Fruit fly (Drosophila melanogaster) whole organism, embryonic: ENCODE results near the gene blot.

Experiments
- CG11085 ChIP-seq: fragments of 200-800 bp; sonication (Bioruptor generic); IDR thresholded peaks from 2 replicates; pipeline ENCODE4 v1.3.6; 2022; ENCODE audit warnings: missing biosample characterization, missing genetic modification characterization
- CG11504 ChIP-seq: fragments of 200-800 bp; sonication (Bioruptor generic); optimal IDR thresholded peaks from 3 replicates; lab custom pipeline; 2019; ENCODE audit warnings: missing biosample characterization, mild to moderate bottlenecking, missing genetic modification characterization, moderate library complexity
- CG12299 ChIP-seq: fragments of 200-800 bp; sonication (Bioruptor generic); optimal IDR thresholded peaks from 2 replicates; lab custom pipeline; 2018; ENCODE audit warnings: missing biosample characterization, mild to moderate bottlenecking, missing genetic modification characterization
- CG1603 ChIP-seq: fragments of 200-800 bp; sonication (Bioruptor generic); optimal IDR thresholded peaks from 2 replicates; lab custom pipeline; 2019; ENCODE audit warnings: missing biosample characterization, mild to moderate bottlenecking, missing genetic modification characterization, moderate library complexity
- CG16863 ChIP-seq: fragments of 200-800 bp; sonication (Bioruptor generic); optimal IDR thresholded peaks from 3 replicates; lab custom pipeline; 2016; ENCODE audit warnings: missing biosample characterization, missing genetic modification characterization
- CG17328 ChIP-seq: fragments of 200-800 bp; sonication (Bioruptor generic); IDR thresholded peaks from 2 replicates; pipeline ENCODE4 v1.3.6; 2022; ENCODE audit warnings: missing biosample characterization, missing genetic modification characterization
- CG42726 ChIP-seq: fragments of 200-800 bp; sonication (Bioruptor generic); IDR thresholded peaks from 2 replicates; pipeline ENCODE4 v1.3.6; 2022; ENCODE audit warnings: missing biosample characterization, missing genetic modification characterization; ENCODE audit not compliant: partially characterized antibody
- CG8924 ChIP-seq: fragments of 200-800 bp; optimal IDR thresholded peaks from 3 replicates; lab custom pipeline; 2019; ENCODE audit warnings: missing biosample characterization, mild to moderate bottlenecking, missing genetic modification characterization, moderate library complexity
- CG9609 ChIP-seq: fragments of 200-800 bp; sonication (Bioruptor generic); optimal IDR thresholded peaks from 3 replicates; lab custom pipeline; 2016; ENCODE audit warnings: missing biosample characterization, missing genetic modification characterization
- CG9797 ChIP-seq: fragments of 200-800 bp; sonication (Bioruptor generic); optimal IDR thresholded peaks from 3 replicates; lab custom pipeline; 2018; ENCODE audit warnings: missing biosample characterization, mild to moderate bottlenecking, missing genetic modification characterization
- Elba2 ChIP-seq: fragments of 200-800 bp; sonication (Bioruptor generic); optimal IDR thresholded peaks from 3 replicates; lab custom pipeline; 2016; ENCODE audit warnings: missing biosample characterization, missing genetic modification characterization
- Kr ChIP-seq: fragments of 200-800 bp; sonication (Bioruptor generic); optimal IDR thresholded peaks from 2 replicates; lab custom pipeline; 2017; ENCODE audit warnings: missing biosample characterization, mild to moderate bottlenecking, missing genetic modification characterization
- Lim3 ChIP-seq: fragments of 200-800 bp; sonication (Bioruptor generic); IDR thresholded peaks from 2 replicates; pipeline ENCODE4 v1.3.6; 2022; ENCODE audit warnings: missing biosample characterization, missing genetic modification characterization
- MBD-R2 ChIP-seq: fragments of 200-800 bp; sonication (Bioruptor generic); IDR thresholded peaks from 2 replicates; pipeline ENCODE4 v1.3.6; 2022; ENCODE audit warnings: missing biosample characterization, missing genetic modification characterization
- PHDP ChIP-seq: fragments of 200-800 bp; sonication (Bioruptor generic); optimal IDR thresholded peaks from 3 replicates; lab custom pipeline; 2018; ENCODE audit warnings: missing biosample characterization, mild to moderate bottlenecking, missing genetic modification characterization, moderate library complexity
- Pdp1 ChIP-seq, 2 experiments: fragments of 200-800 bp; sonication (Bioruptor generic); optimal IDR thresholded peaks; 3 replicates each; lab custom pipeline; 2016; ENCODE audit warnings: missing biosample characterization in 2 of 2, missing genetic modification characterization in 2 of 2, mild to moderate bottlenecking in 1 of 2, moderate library complexity in 1 of 2
- Sox102F ChIP-seq: fragments of 200-800 bp; sonication (Bioruptor generic); optimal IDR thresholded peaks from 2 replicates; lab custom pipeline; 2018; ENCODE audit warnings: missing biosample characterization, mild to moderate bottlenecking, missing genetic modification characterization, moderate library complexity
- Spps ChIP-seq: fragments of 200-800 bp; sonication (Bioruptor generic); optimal IDR thresholded peaks from 2 replicates; lab custom pipeline; 2018; ENCODE audit warnings: missing biosample characterization, mild to moderate bottlenecking, missing genetic modification characterization
- Trl ChIP-seq, 3 experiments: fragments of >200 bp in 2 of 3; fragments of 200-800 bp in 1 of 3; sonication (Bioruptor generic) in 1 of 3; optimal IDR thresholded peaks; 2 replicates in 1 of 3; 3 replicates in 2 of 3; lab custom pipeline; 2016 to 2017; ENCODE audit warnings: missing biosample characterization in 1 of 3, missing genetic modification characterization in 1 of 3
- abd-A ChIP-seq: fragments of 200-800 bp; sonication (Bioruptor generic); optimal IDR thresholded peaks from 3 replicates; lab custom pipeline; 2019; ENCODE audit warnings: missing biosample characterization, mild to moderate bottlenecking, missing genetic modification characterization, moderate library complexity
- bigmax ChIP-seq: fragments of 200-800 bp; sonication (Bioruptor generic); optimal IDR thresholded peaks from 2 replicates; lab custom pipeline; 2018; ENCODE audit warnings: missing biosample characterization, mild to moderate bottlenecking, missing genetic modification characterization
- bsh ChIP-seq, 2 experiments: fragments of 200-800 bp; sonication (Bioruptor generic); optimal IDR thresholded peaks; 2 replicates each; lab custom pipeline; 2017 to 2018; ENCODE audit warnings: mild to moderate bottlenecking in 2 of 2, missing biosample characterization in 2 of 2, missing genetic modification characterization in 2 of 2, moderate library complexity in 1 of 2
- chinmo ChIP-seq: fragments of 200-800 bp; sonication (Bioruptor generic); IDR thresholded peaks from 4 replicates; pipeline ENCODE4 v1.3.6; 2022; ENCODE audit warnings: missing biosample characterization, missing genetic modification characterization; ENCODE audit not compliant: partially characterized antibody
- chn ChIP-seq: fragments of 200-800 bp; sonication (Bioruptor generic); optimal IDR thresholded peaks from 2 replicates; lab custom pipeline; 2016; ENCODE audit warnings: missing biosample characterization, missing genetic modification characterization
- corto ChIP-seq: fragments of 200-800 bp; sonication (Bioruptor generic); optimal IDR thresholded peaks from 2 replicates; lab custom pipeline; 2016; ENCODE audit warnings: missing biosample characterization, mild to moderate bottlenecking, missing genetic modification characterization, moderate library complexity
- crol ChIP-seq: fragments of 200-800 bp; sonication (Bioruptor generic); IDR thresholded peaks from 2 replicates; pipeline ENCODE4 v1.3.6; 2022; ENCODE audit warnings: missing biosample characterization, missing genetic modification characterization
- dati ChIP-seq: fragments of 200-800 bp; sonication (Bioruptor generic); IDR thresholded peaks from 2 replicates; pipeline ENCODE4 v1.3.6; 2022; ENCODE audit warnings: missing biosample characterization, missing genetic modification characterization
- fu2 ChIP-seq: fragments of 200-800 bp; sonication (Bioruptor generic); optimal IDR thresholded peaks from 2 replicates; lab custom pipeline; 2016; ENCODE audit warnings: missing biosample characterization, missing genetic modification characterization
- gcm2 ChIP-seq: fragments of 200-800 bp; sonication (Bioruptor generic); optimal IDR thresholded peaks from 2 replicates; lab custom pipeline; 2016; ENCODE audit warnings: missing biosample characterization, missing genetic modification characterization
- gsb-n ChIP-seq: fragments of 200-800 bp; sonication (Bioruptor generic); optimal IDR thresholded peaks from 3 replicates; lab custom pipeline; 2018; ENCODE audit warnings: missing biosample characterization, mild to moderate bottlenecking, missing genetic modification characterization
- gt ChIP-seq: fragments of 200-800 bp; sonication (Bioruptor generic); IDR thresholded peaks from 2 replicates; pipeline ENCODE4 v1.3.6; 2022; ENCODE audit warnings: missing biosample characterization, missing genetic modification characterization
- kni ChIP-seq: fragments of 200-800 bp; sonication (Bioruptor generic); optimal IDR thresholded peaks from 3 replicates; lab custom pipeline; 2017; ENCODE audit warnings: mild to moderate bottlenecking, missing biosample characterization, missing genetic modification reagents, missing genetic modification characterization
- lilli ChIP-seq: fragments of 200-800 bp; sonication (Bioruptor generic); optimal IDR thresholded peaks from 3 replicates; lab custom pipeline; 2016; ENCODE audit warnings: missing biosample characterization, missing genetic modification characterization
- lov ChIP-seq, 2 experiments: fragments of 200-800 bp in 1 of 2; fragments of >200 bp in 1 of 2; sonication (Bioruptor generic) in 1 of 2; IDR thresholded peaks in 1 of 2; optimal IDR thresholded peaks in 1 of 2; 2 replicates in 1 of 2; 3 replicates in 1 of 2; pipeline versions ENCODE4 v1.3.6 to Lab custom; 2017 to 2022; ENCODE audit warnings: missing biosample characterization in 1 of 2, missing genetic modification characterization in 1 of 2
- mirr ChIP-seq: fragments of 200-800 bp; sonication (Bioruptor generic); optimal IDR thresholded peaks from 3 replicates; lab custom pipeline; 2018; ENCODE audit warnings: missing biosample characterization, mild to moderate bottlenecking, missing genetic modification characterization
- mld ChIP-seq: fragments of 200-800 bp; sonication (Bioruptor generic); IDR thresholded peaks from 3 replicates; pipeline ENCODE4 v1.3.6; 2022; ENCODE audit warnings: missing biosample characterization, missing genetic modification characterization; ENCODE audit not compliant: partially characterized antibody
- nmo ChIP-seq: fragments of 200-800 bp; sonication (Bioruptor generic); optimal IDR thresholded peaks from 2 replicates; lab custom pipeline; 2018; ENCODE audit warnings: missing biosample characterization, mild to moderate bottlenecking, missing genetic modification characterization, moderate library complexity
- nom ChIP-seq: fragments of 200-800 bp; sonication (Bioruptor generic); optimal IDR thresholded peaks from 2 replicates; lab custom pipeline; 2017; ENCODE audit warnings: missing biosample characterization, missing genetic modification characterization, mild to moderate bottlenecking, moderate library complexity, missing genetic modification reagents
- oc ChIP-seq: fragments of 200-800 bp; sonication (Bioruptor generic); optimal IDR thresholded peaks from 2 replicates; lab custom pipeline; 2018; ENCODE audit warnings: missing biosample characterization, mild to moderate bottlenecking, missing genetic modification characterization, moderate library complexity
- pzg ChIP-seq: fragments of 200-800 bp; sonication (Bioruptor generic); optimal IDR thresholded peaks from 3 replicates; lab custom pipeline; 2018; ENCODE audit warnings: missing biosample characterization, mild to moderate bottlenecking, missing genetic modification characterization, moderate library complexity
- row ChIP-seq: fragments of 200-800 bp; sonication (Bioruptor generic); IDR thresholded peaks from 3 replicates; pipeline ENCODE4 v1.3.6; 2022; ENCODE audit warnings: missing biosample characterization, missing genetic modification characterization
- schlank ChIP-seq: fragments of 200-800 bp; sonication (Bioruptor generic); optimal IDR thresholded peaks from 2 replicates; lab custom pipeline; 2018; ENCODE audit warnings: missing biosample characterization, mild to moderate bottlenecking, missing genetic modification characterization
- sd ChIP-seq: fragments of 200-800 bp; sonication (Bioruptor generic); optimal IDR thresholded peaks from 3 replicates; lab custom pipeline; 2018; ENCODE audit warnings: missing biosample characterization, mild to moderate bottlenecking, missing genetic modification characterization, moderate library complexity
- sens ChIP-seq: fragments of 200-800 bp; sonication (Bioruptor generic); peaks from one replicate; lab custom pipeline; 2016; ENCODE audit warnings: missing biosample characterization, missing genetic modification characterization
- seq ChIP-seq: fragments of 200-800 bp; sonication (Bioruptor generic); IDR thresholded peaks from 2 replicates; pipeline ENCODE4 v1.3.6; 2022; ENCODE audit warnings: missing biosample characterization, missing genetic modification characterization
- shn ChIP-seq: fragments of 200-800 bp; sonication (Bioruptor generic); optimal IDR thresholded peaks from 3 replicates; lab custom pipeline; 2016; ENCODE audit warnings: missing biosample characterization, missing genetic modification characterization
- toy ChIP-seq: fragments of 200-800 bp; sonication (Bioruptor generic); IDR thresholded peaks from 2 replicates; pipeline ENCODE4 v1.3.6; 2022; ENCODE audit warnings: missing biosample characterization, missing genetic modification characterization
- usp ChIP-seq: fragments of >200 bp; optimal IDR thresholded peaks from 2 replicates; lab custom pipeline; 2017; ENCODE audit warnings: missing biosample characterization, missing genetic modification characterization
- zen ChIP-seq: fragments of 200-800 bp; sonication (Bioruptor generic); optimal IDR thresholded peaks from 3 replicates; lab custom pipeline; 2018; ENCODE audit warnings: missing biosample characterization, mild to moderate bottlenecking, missing genetic modification characterization, moderate library complexity

The blot gene

dm6 chr3L:17374956-17375621 lies 46.2 kb downstream of the blot start (continued):
- TF ChIP-seq nmo (GFP tag; lab: Kevin White, UChicago) (peak; percentile 15), MBD-R2 (no peak), CG17328 (GFP tag; lab: Robert Waterston, UW) (no peak), bigmax (no peak), row (GFP tag; lab: Robert Waterston, UW) (peak; percentile 41; the same call in 2 of the 3 replicates), Trl (optimal IDR thresholded peaks at IDR 0.05; lab: Kevin White, UChicago) (no peak), Trl (GFP tag; optimal IDR thresholded peaks at IDR 0.05; lab: Kevin White, UChicago) (no peak), gcm2 (GFP tag; lab: Kevin White, UChicago) (no peak), Elba2 (no peak), gt (GFP tag; lab: Robert Waterston, UW) (no peak), mirr (no peak), fu2 (no peak), lilli (no peak), pzg (GFP tag; lab: Kevin White, UChicago) (no peak), CG42726 (GFP tag; lab: Robert Waterston, UW) (no peak), crol (GFP tag; lab: Robert Waterston, UW) (peak; percentile 49), Sox102F (GFP tag; lab: Kevin White, UChicago) (peak; percentile 1), dati (no peak), shn (GFP tag; lab: Kevin White, UChicago) (no peak), usp (GFP tag; lab: Kevin White, UChicago) (no peak), chinmo (GFP tag; lab: Robert Waterston, UW) (no peak), chn (no peak), abd-A (tag; lab: Kevin White, UChicago) (no peak), Lim3 (GFP tag; lab: Robert Waterston, UW) (no peak), bsh (GFP tag; optimal IDR thresholded peaks at IDR 0.05; lab: Kevin White, UChicago) (peak in 1 of 2 experiments; percentile 32), CG12299 (tag; lab: Kevin White, UChicago) (no peak), PHDP (no peak), Spps (no peak)

dm6 chr3L:17366936-17367335 lies 54.4 kb downstream of the blot start:
- no peak for TF ChIP-seq Pdp1 (GFP tag; optimal IDR thresholded peaks at IDR 0.05; lab: Kevin White, UChicago)
- peak; percentile 28 for TF ChIP-seq sd (tag; lab: Kevin White, UChicago)
- no peak for TF ChIP-seq mld (GFP tag; lab: Robert Waterston, UW)
- TF ChIP-seq CG17328 (GFP tag; lab: Robert Waterston, UW) = no peak
- no peak for TF ChIP-seq CG9797 (GFP tag; lab: Kevin White, UChicago)
- TF ChIP-seq CG16863 = no peak
- TF ChIP-seq toy = no peak
- no peak for TF ChIP-seq corto (GFP tag; lab: Kevin White, UChicago)
- TF ChIP-seq CG11504 (tag; lab: Kevin White, UChicago) = no peak
- TF ChIP-seq sens = no peak
- peak; percentile 51 for TF ChIP-seq gsb-n
- no peak for TF ChIP-seq CG11085 (GFP tag; lab: Robert Waterston, UW)
- peak; percentile 25 for TF ChIP-seq oc (tag; lab: Kevin White, UChicago)
- TF ChIP-seq Kr (GFP tag; lab: Kevin White, UChicago) = peak; percentile 76
- TF ChIP-seq CG8924 (tag; lab: Kevin White, UChicago) = peak; percentile 26
- TF ChIP-seq lov (optimal IDR thresholded peaks at IDR 0.05; lab: Kevin White, UChicago) = no peak
- no peak for TF ChIP-seq lov (GFP tag; IDR thresholded peaks at IDR 0.05; lab: Robert Waterston, UW)
- TF ChIP-seq zen (tag; lab: Kevin White, UChicago) = peak; percentile 69
- no peak for TF ChIP-seq nom (GFP tag; lab: Kevin White, UChicago)
- no peak for TF ChIP-seq CG1603 (tag; lab: Kevin White, UChicago)
- no peak for TF ChIP-seq abd-A (tag; lab: Kevin White, UChicago)
- peak; percentile 77 for TF ChIP-seq crol (GFP tag; lab: Robert Waterston, UW)
- TF ChIP-seq kni (GFP tag; lab: Kevin White, UChicago) = peak; percentile 47
- TF ChIP-seq seq (GFP tag; lab: Robert Waterston, UW) = peak; percentile 50; the same call in 1 of the 2 replicates
- TF ChIP-seq CG9609 (GFP tag; lab: Kevin White, UChicago) = no peak
- TF ChIP-seq schlank (tag; lab: Kevin White, UChicago) = no peak
